Worm (Caenorhabditis elegans) whole organism, L1 larva: ENCODE results near the gene K05B2.4.

Experiments
- C16A3.4 ChIP-seq: fragments of 150-350 bp; optimal IDR thresholded peaks from 2 replicates; lab custom pipeline; 2014; ENCODE audit warnings: missing biosample characterization, missing genetic modification characterization
- aha-1 ChIP-seq: fragments of 150-350 bp; optimal IDR thresholded peaks from 2 replicates; lab custom pipeline; 2014; ENCODE audit warnings: missing biosample characterization, missing genetic modification characterization
- alr-1 ChIP-seq: fragments of 200-800 bp; sonication (Bioruptor generic); optimal IDR thresholded peaks from 2 replicates; lab custom pipeline; 2018; ENCODE audit warnings: borderline replicate concordance, mild to moderate bottlenecking, missing genetic modification characterization, missing compliant biosample characterization
- ama-1 ChIP-seq: fragments of 150-350 bp; optimal IDR thresholded peaks from 2 replicates; lab custom pipeline; 2014
- blmp-1 ChIP-seq: fragments of 150-350 bp; optimal IDR thresholded peaks from 2 replicates; lab custom pipeline; 2014; ENCODE audit warnings: missing biosample characterization, missing genetic modification characterization
- ceh-63 ChIP-seq: fragments of 200-800 bp; sonication (Bioruptor generic); optimal IDR thresholded peaks from 2 replicates; lab custom pipeline; 2018; ENCODE audit warnings: mild to moderate bottlenecking, missing genetic modification characterization, missing compliant biosample characterization
- ceh-8 ChIP-seq: fragments of 200-800 bp; sonication (Bioruptor generic); optimal IDR thresholded peaks from 2 replicates; lab custom pipeline; 2018; ENCODE audit warnings: mild to moderate bottlenecking, missing genetic modification characterization, moderate library complexity, missing compliant biosample characterization
- ceh-88 ChIP-seq: fragments of 200-800 bp; sonication (Bioruptor generic); IDR thresholded peaks from 2 replicates; pipeline ENCODE4 v1.3.6; 2022; ENCODE audit warnings: missing genetic modification characterization, missing compliant biosample characterization
- ceh-90 ChIP-seq: sonication (generic microtip); optimal IDR thresholded peaks from 2 replicates; lab custom pipeline; 2016; ENCODE audit warnings: missing genetic modification characterization, missing compliant biosample characterization
- ces-1 ChIP-seq: fragments of 150-350 bp; optimal IDR thresholded peaks from 2 replicates; lab custom pipeline; 2014; ENCODE audit warnings: missing biosample characterization, missing genetic modification reagents, missing genetic modification characterization
- dsc-1 ChIP-seq: sonication (generic microtip); optimal IDR thresholded peaks from 2 replicates; lab custom pipeline; 2016; ENCODE audit warnings: mild to moderate bottlenecking, missing genetic modification characterization, missing compliant biosample characterization
- efl-1 ChIP-seq, 4 experiments: fragments of 150-350 bp; optimal IDR thresholded peaks in 3 of 4; peaks in 1 of 4; 1 replicate in 1 of 4; 2 replicates in 3 of 4; lab custom pipeline; 2014; ENCODE audit warnings: missing biosample characterization in 2 of 4, missing genetic modification characterization in 2 of 4, missing genetic modification reagents in 2 of 4
- egl-13 ChIP-seq: sonication (generic microtip); optimal IDR thresholded peaks from 2 replicates; lab custom pipeline; 2016; ENCODE audit warnings: missing genotype, missing genetic modification reagents, missing genetic modification characterization, missing compliant biosample characterization
- egl-27 ChIP-seq, 2 experiments: fragments of 150-350 bp in 1 of 2; sonication (generic microtip); optimal IDR thresholded peaks; 3 replicates each; lab custom pipeline; 2017 to 2018; ENCODE audit warnings: missing biosample characterization in 2 of 2, missing genetic modification characterization in 2 of 2, missing genetic modification reagents in 2 of 2
- elt-3 ChIP-seq, 6 experiments: fragments of 150-350 bp in 1 of 6; sonication (generic microtip); optimal IDR thresholded peaks; 2 replicates each; lab custom pipeline; 2017 to 2018; ENCODE audit warnings: missing biosample characterization in 6 of 6, missing genetic modification characterization in 6 of 6, inconsistent platforms in 1 of 6
- fkh-8 ChIP-seq: sonication (generic microtip); optimal IDR thresholded peaks from 2 replicates; lab custom pipeline; 2016; ENCODE audit warnings: mild to moderate bottlenecking, missing genetic modification characterization, missing compliant biosample characterization
- grh-1 ChIP-seq: fragments of 200-800 bp; sonication (Bioruptor generic); IDR thresholded peaks from 2 replicates; pipeline ENCODE4 v1.3.6; 2022; ENCODE audit warnings: missing genetic modification reagents, missing genetic modification characterization, missing compliant biosample characterization
- hlh-4 ChIP-seq: sonication (generic microtip); optimal IDR thresholded peaks from 2 replicates; lab custom pipeline; 2016; ENCODE audit warnings: mild to moderate bottlenecking, missing genetic modification characterization, missing compliant biosample characterization
- hpl-2 ChIP-seq: fragments of 150-350 bp; optimal IDR thresholded peaks from 2 replicates; lab custom pipeline; 2014; ENCODE audit warnings: missing biosample characterization, missing genetic modification reagents, missing genetic modification characterization
- lin-35 ChIP-seq, 2 experiments: fragments of 150-350 bp; optimal IDR thresholded peaks; 2 replicates each; lab custom pipeline; 2014; ENCODE audit warnings: missing biosample characterization in 2 of 2, missing genetic modification characterization in 2 of 2, missing genetic modification reagents in 2 of 2
- lsy-2 ChIP-seq, 2 experiments: fragments of 150-350 bp; optimal IDR thresholded peaks; 2 replicates each; lab custom pipeline; 2014; ENCODE audit warnings: missing biosample characterization in 2 of 2, missing genetic modification characterization in 2 of 2
- mdl-1 ChIP-seq, 2 experiments: fragments of 150-350 bp; optimal IDR thresholded peaks; 2 replicates each; lab custom pipeline; 2014 to 2017; ENCODE audit warnings: missing biosample characterization in 2 of 2, missing genetic modification characterization in 2 of 2, inconsistent platforms in 1 of 2
- mep-1 ChIP-seq: fragments of 150-350 bp; optimal IDR thresholded peaks from 2 replicates; lab custom pipeline; 2014; ENCODE audit warnings: missing biosample characterization, missing genetic modification characterization
- nhr-19 ChIP-seq: fragments of 200-800 bp; sonication (Bioruptor generic); conservative IDR thresholded peaks from 2 replicates; pipeline ENCODE4 v1.3.6; 2022; ENCODE audit warnings: missing genetic modification characterization, missing compliant biosample characterization
- nhr-237 ChIP-seq: fragments of 150-350 bp; optimal IDR thresholded peaks from 2 replicates; lab custom pipeline; 2014; ENCODE audit warnings: missing biosample characterization, missing genetic modification characterization
- nhr-47 ChIP-seq: sonication (generic microtip); optimal IDR thresholded peaks from 2 replicates; lab custom pipeline; 2016; ENCODE audit warnings: mild to moderate bottlenecking, missing genetic modification characterization, moderate library complexity, missing compliant biosample characterization
- nhr-71 ChIP-seq: sonication (generic microtip); optimal IDR thresholded peaks from 2 replicates; lab custom pipeline; 2016; ENCODE audit warnings: mild to moderate bottlenecking, missing genetic modification characterization, moderate library complexity, missing compliant biosample characterization
- pax-3 ChIP-seq: fragments of 200-800 bp; sonication (Bioruptor generic); optimal IDR thresholded peaks from 2 replicates; lab custom pipeline; 2018; ENCODE audit warnings: mild to moderate bottlenecking, missing genetic modification characterization, moderate library complexity, missing compliant biosample characterization
- rnt-1 ChIP-seq: sonication (generic microtip); optimal IDR thresholded peaks from 2 replicates; lab custom pipeline; 2016; ENCODE audit warnings: mild to moderate bottlenecking, missing genetic modification characterization, moderate library complexity, missing compliant biosample characterization
- skn-1 ChIP-seq: fragments of 150-350 bp; optimal IDR thresholded peaks from 2 replicates; lab custom pipeline; 2014; ENCODE audit warnings: missing biosample characterization, missing genetic modification characterization
- snpc-4 ChIP-seq: fragments of 150-350 bp; optimal IDR thresholded peaks from 2 replicates; lab custom pipeline; 2014; ENCODE audit warnings: missing biosample characterization, missing genetic modification characterization
- sox-4 ChIP-seq: sonication (generic microtip); optimal IDR thresholded peaks from 2 replicates; lab custom pipeline; 2016; ENCODE audit warnings: missing genetic modification characterization, missing compliant biosample characterization
- sptf-1 ChIP-seq: fragments of 150-350 bp; optimal IDR thresholded peaks from 2 replicates; lab custom pipeline; 2014; ENCODE audit warnings: missing biosample characterization, missing genetic modification characterization
- sup-37 ChIP-seq: fragments of 200-800 bp; sonication (Bioruptor generic); optimal IDR thresholded peaks from 2 replicates; lab custom pipeline; 2018; ENCODE audit warnings: mild to moderate bottlenecking, missing genetic modification characterization, missing compliant biosample characterization
- swsn-7 ChIP-seq: sonication (generic microtip); optimal IDR thresholded peaks from 2 replicates; lab custom pipeline; 2016; ENCODE audit warnings: missing genetic modification characterization, missing compliant biosample characterization
- tbx-2 ChIP-seq: sonication (generic microtip); optimal IDR thresholded peaks from 2 replicates; lab custom pipeline; 2016; ENCODE audit warnings: missing genetic modification characterization, missing compliant biosample characterization
- tlp-1 ChIP-seq: fragments of 150-350 bp; optimal IDR thresholded peaks from 2 replicates; lab custom pipeline; 2014; ENCODE audit warnings: missing biosample characterization, missing genetic modification characterization
- vab-15 ChIP-seq: sonication (generic microtip); optimal IDR thresholded peaks from 2 replicates; lab custom pipeline; 2017; ENCODE audit warnings: missing genotype, mild to moderate bottlenecking, missing genetic modification characterization, missing compliant biosample characterization
- xbp-1 ChIP-seq: sonication (generic microtip); optimal IDR thresholded peaks from 2 replicates; lab custom pipeline; 2016; ENCODE audit warnings: missing genetic modification characterization, missing compliant biosample characterization
- zag-1 ChIP-seq: fragments of 150-350 bp; optimal IDR thresholded peaks from 2 replicates; lab custom pipeline; 2014; ENCODE audit warnings: missing biosample characterization, missing genetic modification characterization
- ztf-11 ChIP-seq, 2 experiments: sonication (generic microtip); optimal IDR thresholded peaks; 2 replicates each; lab custom pipeline; 2016 to 2017; ENCODE audit warnings: missing genetic modification characterization in 2 of 2, missing biosample characterization in 1 of 2, missing compliant biosample characterization in 1 of 2
- ztf-4 ChIP-seq: fragments of 150-350 bp; optimal IDR thresholded peaks from 2 replicates; lab custom pipeline; 2014; ENCODE audit warnings: missing biosample characterization, missing genetic modification characterization

K05B2.4 gene

DNA sequence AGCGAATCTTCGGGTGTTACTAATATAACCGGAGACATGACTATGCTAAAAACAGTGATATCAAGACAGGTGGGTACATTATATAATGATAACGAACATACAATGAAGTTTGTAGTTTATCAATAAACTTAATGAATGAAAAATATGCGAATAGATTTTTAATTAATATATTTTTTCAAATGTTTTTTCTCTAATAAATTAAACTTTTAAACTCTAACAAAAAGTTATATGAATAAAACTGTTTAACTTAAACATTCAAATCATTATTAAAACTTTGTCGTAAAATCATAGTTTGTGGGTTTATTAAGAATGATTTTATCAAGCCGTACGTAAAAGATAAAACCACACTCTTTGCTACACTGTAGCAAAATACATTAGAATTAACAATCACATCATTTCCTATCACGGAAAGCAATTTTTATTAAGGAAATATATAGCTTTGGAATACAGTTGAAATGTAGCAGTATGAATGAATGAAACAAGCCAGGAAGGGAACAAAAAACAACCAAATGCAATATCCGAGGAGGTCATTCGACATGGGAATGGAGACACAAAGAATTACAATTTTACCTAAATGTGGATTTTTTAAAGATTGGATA, at the start of gene K05B2.4:
Gene K05B2.4 (minus strand): TSS at position 51 of the 599 bp plus-strand sequence.
- no peak for TF ChIP-seq elt-3 (tag; optimal IDR thresholded peaks at IDR 0.05; lab: Kevin White, UChicago)
- no peak for TF ChIP-seq efl-1 (optimal IDR thresholded peaks at IDR 0.05; lab: Kevin White, UChicago)
- peak in 1 of 2 experiments; percentile 91 for TF ChIP-seq efl-1 (GFP tag; optimal IDR thresholded peaks at IDR 0.05 in 1 of 2; lab: Kevin White, UChicago)

DNA sequence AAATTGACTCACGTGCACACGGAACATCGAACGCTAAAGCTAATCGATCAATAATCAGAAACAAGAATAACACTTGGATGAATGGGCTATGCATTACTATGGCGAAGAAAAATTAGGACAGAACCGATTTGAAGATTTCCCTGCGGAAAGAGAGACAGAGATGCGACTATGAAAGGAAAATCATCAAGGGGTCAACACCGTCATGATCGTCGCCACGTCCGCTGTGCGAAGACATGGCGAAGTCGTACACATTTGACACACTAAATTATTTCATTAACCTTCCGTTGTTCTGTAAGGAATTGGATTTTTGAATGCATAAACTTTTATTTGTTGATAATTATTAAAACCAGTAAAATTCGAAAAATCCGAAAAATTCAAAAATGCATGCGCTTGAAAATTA, 48.4 kb upstream of the K05B2.4 start, which contains the start of gene M03F4.6:
Gene M03F4.6 (minus strand): TSS at position 101 of the 400 bp plus-strand sequence.
- TF ChIP-seq zag-1 (tag; lab: Kevin White, UChicago) = no peak
- no peak for TF ChIP-seq nhr-237 (tag; lab: Kevin White, UChicago)
- no peak for TF ChIP-seq sptf-1 (tag; lab: Kevin White, UChicago)
- no peak for TF ChIP-seq ceh-63 (GFP tag; lab: Kevin White, UChicago)
- TF ChIP-seq ztf-4 = peak; percentile 90
- no peak for TF ChIP-seq C16A3.4
- TF ChIP-seq sox-4 (tag; lab: Kevin White, UChicago) = no peak
- TF ChIP-seq ceh-8 (GFP tag; lab: Kevin White, UChicago) = no peak
- no peak for TF ChIP-seq aha-1 (tag; lab: Kevin White, UChicago)
- no peak for TF ChIP-seq ztf-11 (tag; optimal IDR thresholded peaks at IDR 0.05; lab: Kevin White, UChicago)
- no peak for TF ChIP-seq lin-35 (GFP tag; optimal IDR thresholded peaks at IDR 0.05; lab: Kevin White, UChicago)
- peak; percentile 38 for TF ChIP-seq nhr-71 (tag; lab: Kevin White, UChicago)
- TF ChIP-seq hlh-4 (tag; lab: Kevin White, UChicago) = no peak
- no peak for TF ChIP-seq dsc-1
- no peak for TF ChIP-seq ceh-90 (tag; lab: Kevin White, UChicago)
- TF ChIP-seq egl-27 (tag; optimal IDR thresholded peaks at IDR 0.05; lab: Kevin White, UChicago) = no peak
- TF ChIP-seq ama-1 = peak; percentile 74
- peak; percentile 95 for TF ChIP-seq blmp-1 (tag; lab: Kevin White, UChicago)
- TF ChIP-seq mep-1 (tag; lab: Kevin White, UChicago) = peak; percentile 52
- TF ChIP-seq vab-15 (tag; lab: Kevin White, UChicago) = no peak
- no peak for TF ChIP-seq ceh-88 (GFP tag; lab: Robert Waterston, UW)
- no peak for TF ChIP-seq tlp-1 (tag; lab: Kevin White, UChicago)
- peak; percentile 13 for TF ChIP-seq rnt-1
- TF ChIP-seq alr-1 (tag; lab: Kevin White, UChicago) = no peak

DNA sequence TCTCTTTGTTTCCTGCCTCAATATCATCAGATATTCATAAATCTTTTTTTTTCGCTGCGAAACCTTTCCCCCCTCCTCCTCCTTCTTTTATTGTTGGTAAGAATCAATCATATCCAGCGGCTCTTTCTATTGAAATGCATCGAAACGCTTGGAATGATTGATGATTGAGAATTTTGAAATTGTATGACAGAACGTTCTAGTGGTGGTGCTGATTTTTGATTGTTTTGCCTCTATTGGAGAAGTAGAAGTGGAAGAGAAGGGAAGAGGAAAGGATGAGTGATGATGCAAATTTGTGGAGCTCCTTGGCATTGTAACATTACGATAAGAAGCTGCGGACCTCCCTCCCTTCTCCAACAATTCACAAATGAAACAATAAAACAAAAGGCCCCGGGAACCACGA, 44.8 kb upstream of the K05B2.4 start:
- TF ChIP-seq snpc-4 (no peak), mdl-1 (tag; optimal IDR thresholded peaks at IDR 0.05; lab: Kevin White, UChicago) (no peak), sup-37 (GFP tag; lab: Kevin White, UChicago) (no peak), alr-1 (tag; lab: Kevin White, UChicago) (no peak), nhr-237 (tag; lab: Kevin White, UChicago) (no peak), nhr-71 (tag; lab: Kevin White, UChicago) (no peak), ama-1 (no peak), hlh-4 (tag; lab: Kevin White, UChicago) (no peak), ces-1 (no peak), nhr-47 (no peak)
- TF ChIP-seq, all 84 proteins: peak for 0

DNA sequence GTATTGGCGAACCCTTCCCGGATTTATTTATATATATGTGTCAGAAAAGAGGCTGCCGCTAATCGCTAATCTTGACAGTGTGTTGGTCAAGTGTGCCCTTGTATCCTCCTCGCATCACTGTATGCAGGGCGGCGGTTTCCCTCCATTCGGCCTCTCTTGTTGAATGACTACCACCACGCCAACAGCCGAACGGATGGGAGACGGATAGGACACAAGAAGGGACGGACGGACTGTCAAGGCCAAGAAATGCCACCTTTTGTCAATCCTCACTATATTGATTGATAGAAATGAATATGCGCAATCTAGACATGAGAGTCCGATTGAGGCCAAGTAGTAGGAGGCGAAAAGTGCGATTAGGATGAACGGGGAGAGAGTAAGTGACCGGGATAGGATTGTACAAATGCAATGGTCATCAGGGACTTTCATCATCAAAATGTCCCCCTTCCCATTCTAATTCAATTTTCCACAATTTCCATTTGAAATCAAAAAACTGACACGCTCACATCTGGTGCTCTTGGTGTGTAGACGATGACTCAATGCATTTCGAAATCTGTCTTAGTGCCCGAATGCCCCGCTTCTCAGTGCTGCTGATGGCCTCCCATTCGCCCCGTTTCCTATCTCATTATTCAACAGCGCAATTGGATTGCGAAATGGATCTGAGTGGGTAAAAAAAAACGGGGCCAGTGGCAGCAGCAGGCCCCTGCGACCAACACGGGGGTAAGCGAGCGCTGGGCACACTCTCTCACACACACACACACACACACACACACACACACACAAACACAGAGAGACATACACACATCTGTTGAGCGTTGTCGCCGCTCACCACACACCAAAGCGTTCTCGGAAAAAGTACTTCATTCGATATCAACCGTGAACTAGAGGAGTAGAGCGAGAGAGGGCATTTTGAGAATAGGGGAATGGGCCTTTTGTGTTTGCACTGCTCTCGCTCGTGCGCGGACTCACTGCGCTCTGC, 41.2 kb upstream of the K05B2.4 start:
- peak; percentile 73 for TF ChIP-seq fkh-8 (tag; lab: Kevin White, UChicago)
- no peak for TF ChIP-seq hpl-2 (GFP tag; lab: Kevin White, UChicago)
- TF ChIP-seq zag-1 (tag; lab: Kevin White, UChicago) = no peak
- no peak for TF ChIP-seq pax-3 (tag; lab: Kevin White, UChicago)
- TF ChIP-seq ces-1 = peak; percentile 45
- TF ChIP-seq ceh-8 (GFP tag; lab: Kevin White, UChicago) = peak; percentile 49
- peak in 1 of 2 experiments; percentile 14 for TF ChIP-seq lin-35 (GFP tag; optimal IDR thresholded peaks at IDR 0.05; lab: Kevin White, UChicago)
- TF ChIP-seq nhr-19 (GFP tag; lab: Robert Waterston, UW) = peak; percentile 43; the same call in 1 of the 2 replicates
- TF ChIP-seq rnt-1 = peak; percentile 60
- TF ChIP-seq dsc-1 = peak; percentile 54
- no peak for TF ChIP-seq grh-1 (GFP tag; lab: Robert Waterston, UW)
- peak; percentile 35 for TF ChIP-seq egl-13 (tag; lab: Kevin White, UChicago)
- TF ChIP-seq ztf-4 = peak; percentile 53
- peak; percentile 60 for TF ChIP-seq tbx-2 (tag; lab: Kevin White, UChicago)
- TF ChIP-seq skn-1 (tag; lab: Kevin White, UChicago) = peak; percentile 63
- TF ChIP-seq lsy-2 (tag; optimal IDR thresholded peaks at IDR 0.05; lab: Kevin White, UChicago) = peak; percentile 42 to 65
- peak; percentile 31 for TF ChIP-seq xbp-1 (tag; lab: Kevin White, UChicago)
- peak; percentile 60 for TF ChIP-seq swsn-7
- TF ChIP-seq mdl-1 (tag; optimal IDR thresholded peaks at IDR 0.05; lab: Kevin White, UChicago) = peak in 1 of 2 experiments; percentile 33
